Fruit fly (Drosophila melanogaster) whole organism, embryonic: ENCODE data around the gene Eip75B.

ENCODE experiments used
- Bdp1 ChIP-seq: fragments of 200-800 bp; sonication (Bioruptor generic); optimal IDR thresholded peaks from 3 replicates; lab custom pipeline; 2016; ENCODE audit warnings: missing biosample characterization, missing genetic modification characterization
- CG10321 ChIP-seq: fragments of 200-800 bp; sonication (Bioruptor generic); IDR thresholded peaks from 2 replicates; pipeline ENCODE4 v1.3.6; 2022; ENCODE audit warnings: missing biosample characterization, missing genetic modification characterization
- CG10462 ChIP-seq: fragments of 200-800 bp; sonication (Bioruptor generic); optimal IDR thresholded peaks from 2 replicates; lab custom pipeline; 2016; ENCODE audit warnings: missing biosample characterization, missing genetic modification characterization
- CG11504 ChIP-seq: fragments of 200-800 bp; sonication (Bioruptor generic); optimal IDR thresholded peaks from 3 replicates; lab custom pipeline; 2019; ENCODE audit warnings: missing biosample characterization, mild to moderate bottlenecking, missing genetic modification characterization, moderate library complexity
- CG11695 ChIP-seq: fragments of 200-800 bp; sonication (Bioruptor generic); IDR thresholded peaks from 3 replicates; pipeline ENCODE4 v1.3.6; 2022; ENCODE audit warnings: missing biosample characterization, missing genetic modification characterization
- CG12236 ChIP-seq: fragments of 200-800 bp; sonication (Bioruptor generic); optimal IDR thresholded peaks from 2 replicates; lab custom pipeline; 2016; ENCODE audit warnings: missing biosample characterization, missing genetic modification characterization
- CG1529 ChIP-seq: fragments of 200-800 bp; sonication (Bioruptor generic); optimal IDR thresholded peaks from 3 replicates; lab custom pipeline; 2018; ENCODE audit warnings: missing biosample characterization, missing genetic modification characterization
- CG15601 ChIP-seq: fragments of 200-800 bp; sonication (Bioruptor generic); optimal IDR thresholded peaks from 3 replicates; lab custom pipeline; 2019; ENCODE audit warnings: missing biosample characterization, mild to moderate bottlenecking, missing genetic modification characterization, moderate library complexity
- CG1603 ChIP-seq: fragments of 200-800 bp; sonication (Bioruptor generic); optimal IDR thresholded peaks from 2 replicates; lab custom pipeline; 2019; ENCODE audit warnings: missing biosample characterization, mild to moderate bottlenecking, missing genetic modification characterization, moderate library complexity
- CG17328 ChIP-seq: fragments of 200-800 bp; sonication (Bioruptor generic); IDR thresholded peaks from 2 replicates; pipeline ENCODE4 v1.3.6; 2022; ENCODE audit warnings: missing biosample characterization, missing genetic modification characterization
- CG2678 ChIP-seq: fragments of 200-800 bp; sonication (Bioruptor generic); optimal IDR thresholded peaks from 3 replicates; lab custom pipeline; 2019; ENCODE audit warnings: missing biosample characterization, mild to moderate bottlenecking, missing genetic modification characterization, moderate library complexity
- CG3407 ChIP-seq: fragments of 200-800 bp; sonication (Bioruptor generic); optimal IDR thresholded peaks from 2 replicates; lab custom pipeline; 2018; ENCODE audit warnings: missing biosample characterization, mild to moderate bottlenecking, missing genetic modification characterization
- CG42726 ChIP-seq: fragments of 200-800 bp; sonication (Bioruptor generic); IDR thresholded peaks from 2 replicates; pipeline ENCODE4 v1.3.6; 2022; ENCODE audit warnings: missing biosample characterization, missing genetic modification characterization; ENCODE audit not compliant: partially characterized antibody
- CG6654 ChIP-seq: fragments of 200-800 bp; sonication (Bioruptor generic); optimal IDR thresholded peaks from 2 replicates; lab custom pipeline; 2017; ENCODE audit warnings: missing biosample characterization, mild to moderate bottlenecking, missing genetic modification characterization
- CG6791 ChIP-seq: fragments of 200-800 bp; sonication (Bioruptor generic); IDR thresholded peaks from 3 replicates; pipeline ENCODE4 v1.3.6; 2022; ENCODE audit warnings: missing biosample characterization, missing genetic modification characterization; ENCODE audit not compliant: partially characterized antibody
- CG8388 ChIP-seq: fragments of 200-800 bp; sonication (Bioruptor generic); optimal IDR thresholded peaks from 2 replicates; lab custom pipeline; 2019; ENCODE audit warnings: missing biosample characterization, mild to moderate bottlenecking, missing genetic modification characterization, moderate library complexity
- D19A ChIP-seq: fragments of 200-800 bp; optimal IDR thresholded peaks from 3 replicates; lab custom pipeline; 2019; ENCODE audit warnings: missing biosample characterization, mild to moderate bottlenecking, missing genetic modification characterization, moderate library complexity
- Dad ChIP-seq: fragments of 200-800 bp; sonication (Bioruptor generic); optimal IDR thresholded peaks from 3 replicates; lab custom pipeline; 2016; ENCODE audit warnings: missing biosample characterization, missing genetic modification characterization
- Hr3 ChIP-seq: fragments of 200-800 bp; sonication (Bioruptor generic); optimal IDR thresholded peaks from 3 replicates; lab custom pipeline; 2016; ENCODE audit warnings: missing biosample characterization, missing genetic modification characterization
- Hr51 ChIP-seq, 2 experiments: fragments of 200-800 bp; sonication (Bioruptor generic); optimal IDR thresholded peaks; 2 replicates in 1 of 2; 3 replicates in 1 of 2; lab custom pipeline; 2016 to 2018; ENCODE audit warnings: missing biosample characterization in 2 of 2, missing genetic modification characterization in 2 of 2, mild to moderate bottlenecking in 1 of 2, moderate library complexity in 1 of 2
- Lhr ChIP-seq: fragments of 200-800 bp; sonication (Bioruptor generic); optimal IDR thresholded peaks from 3 replicates; lab custom pipeline; 2017; ENCODE audit warnings: mild to moderate bottlenecking, missing biosample characterization, missing genetic modification reagents, missing genetic modification characterization
- NK7.1 ChIP-seq: fragments of 200-800 bp; sonication (Bioruptor generic); optimal IDR thresholded peaks from 3 replicates; lab custom pipeline; 2016; ENCODE audit warnings: missing biosample characterization, missing genetic modification characterization
- Rfx ChIP-seq: fragments of 200-800 bp; sonication (Bioruptor generic); IDR thresholded peaks from 2 replicates; pipeline ENCODE4 v1.3.6; 2022; ENCODE audit warnings: missing biosample characterization, missing genetic modification characterization
- Trl ChIP-seq, 3 experiments: fragments of >200 bp in 2 of 3; fragments of 200-800 bp in 1 of 3; sonication (Bioruptor generic) in 1 of 3; optimal IDR thresholded peaks; 2 replicates in 1 of 3; 3 replicates in 2 of 3; lab custom pipeline; 2016 to 2017; ENCODE audit warnings: missing biosample characterization in 1 of 3, missing genetic modification characterization in 1 of 3
- al ChIP-seq: fragments of 200-800 bp; sonication (Bioruptor generic); IDR thresholded peaks from 2 replicates; pipeline ENCODE4 v1.3.6; 2022; ENCODE audit warnings: missing biosample characterization, missing genetic modification characterization
- ara ChIP-seq: fragments of 200-800 bp; sonication (Bioruptor generic); IDR thresholded peaks from 2 replicates; pipeline ENCODE4 v1.3.6; 2022; ENCODE audit warnings: missing biosample characterization, missing genetic modification characterization
- bab2 ChIP-seq: fragments of 200-800 bp; sonication (Bioruptor generic); optimal IDR thresholded peaks from 2 replicates; lab custom pipeline; 2016; ENCODE audit warnings: missing biosample characterization, missing genetic modification characterization
- dmrt11E ChIP-seq: fragments of 200-800 bp; sonication (Bioruptor generic); optimal IDR thresholded peaks from 3 replicates; lab custom pipeline; 2018; ENCODE audit warnings: missing biosample characterization, mild to moderate bottlenecking, missing genetic modification characterization, moderate library complexity
- dysf ChIP-seq: fragments of 200-800 bp; sonication (Bioruptor generic); IDR thresholded peaks from 3 replicates; pipeline ENCODE4 v1.3.6; 2022; ENCODE audit warnings: missing biosample characterization, missing genetic modification characterization
- gce ChIP-seq: fragments of 200-800 bp; sonication (Bioruptor generic); IDR thresholded peaks from 3 replicates; pipeline ENCODE4 v1.3.6; 2022; ENCODE audit warnings: missing biosample characterization, missing genetic modification characterization
- gro ChIP-seq: fragments of 200-800 bp; sonication (Bioruptor generic); optimal IDR thresholded peaks from 2 replicates; lab custom pipeline; 2016; ENCODE audit warnings: missing biosample characterization, missing genetic modification characterization
- gsb ChIP-seq: fragments of 200-800 bp; sonication (Bioruptor generic); IDR thresholded peaks from 2 replicates; pipeline ENCODE4 v1.3.6; 2022; ENCODE audit warnings: missing biosample characterization, missing genetic modification characterization
- gsb-n ChIP-seq: fragments of 200-800 bp; sonication (Bioruptor generic); optimal IDR thresholded peaks from 3 replicates; lab custom pipeline; 2018; ENCODE audit warnings: missing biosample characterization, mild to moderate bottlenecking, missing genetic modification characterization
- h ChIP-seq: fragments of >200 bp; optimal IDR thresholded peaks from 2 replicates; lab custom pipeline; 2017
- klu ChIP-seq: fragments of 200-800 bp; sonication (Bioruptor generic); IDR thresholded peaks from 2 replicates; pipeline ENCODE4 v1.3.6; 2022; ENCODE audit warnings: missing biosample characterization, missing genetic modification characterization
- lmd ChIP-seq: fragments of 200-800 bp; sonication (Bioruptor generic); IDR thresholded peaks from 2 replicates; pipeline ENCODE4 v1.3.6; 2022; ENCODE audit warnings: missing biosample characterization, missing genetic modification characterization
- maf-S ChIP-seq: fragments of 200-800 bp; sonication (Bioruptor generic); optimal IDR thresholded peaks from 2 replicates; lab custom pipeline; 2016; ENCODE audit warnings: missing biosample characterization, missing genetic modification characterization
- onecut ChIP-seq: fragments of 200-800 bp; sonication (Bioruptor generic); IDR thresholded peaks from 2 replicates; pipeline ENCODE4 v1.3.6; 2022; ENCODE audit warnings: missing biosample characterization, missing genetic modification characterization
- otp ChIP-seq: fragments of 200-800 bp; sonication (Bioruptor generic); IDR thresholded peaks from 3 replicates; pipeline ENCODE4, ENCODE4 v1.3.6; 2022; ENCODE audit warnings: missing biosample characterization, missing genetic modification characterization
- pho ChIP-seq: fragments of 200-800 bp; sonication (Bioruptor generic); optimal IDR thresholded peaks from 2 replicates; lab custom pipeline; 2016; ENCODE audit warnings: missing biosample characterization, missing genetic modification characterization
- pnt ChIP-seq: fragments of 200-800 bp; sonication (Bioruptor generic); optimal IDR thresholded peaks from 3 replicates; lab custom pipeline; 2016; ENCODE audit warnings: missing biosample characterization, missing genetic modification characterization
- ranshi ChIP-seq: fragments of 200-800 bp; sonication (Bioruptor generic); IDR thresholded peaks from 2 replicates; pipeline ENCODE4 v1.3.6; 2022; ENCODE audit warnings: missing biosample characterization, missing genetic modification characterization
- scrt ChIP-seq: fragments of 200-800 bp; sonication (Bioruptor generic); optimal IDR thresholded peaks from 2 replicates; lab custom pipeline; 2018; ENCODE audit warnings: missing biosample characterization, mild to moderate bottlenecking, missing genetic modification characterization, moderate library complexity
- sens-2 ChIP-seq: fragments of 200-800 bp; sonication (Bioruptor generic); IDR thresholded peaks from 2 replicates; pipeline ENCODE4 v1.3.6; 2022; ENCODE audit warnings: missing biosample characterization, missing genetic modification characterization
- tap ChIP-seq: fragments of 200-800 bp; optimal IDR thresholded peaks from 3 replicates; lab custom pipeline; 2019; ENCODE audit warnings: missing biosample characterization, mild to moderate bottlenecking, missing genetic modification characterization, moderate library complexity
- tin ChIP-seq: fragments of 200-800 bp; sonication (Bioruptor generic); optimal IDR thresholded peaks from 3 replicates; lab custom pipeline; 2016; ENCODE audit warnings: missing biosample characterization, missing genetic modification characterization
- tio ChIP-seq: fragments of 200-800 bp; sonication (Bioruptor generic); optimal IDR thresholded peaks from 2 replicates; lab custom pipeline; 2017; ENCODE audit warnings: missing biosample characterization, missing genetic modification characterization, inconsistent platforms
- tx ChIP-seq: fragments of 200-800 bp; sonication (Bioruptor generic); optimal IDR thresholded peaks from 2 replicates; lab custom pipeline; 2016; ENCODE audit warnings: missing biosample characterization, missing genetic modification characterization
- vnd ChIP-seq: fragments of 200-800 bp; sonication (Bioruptor generic); IDR thresholded peaks from 3 replicates; pipeline ENCODE4 v1.3.6; 2022; ENCODE audit warnings: missing biosample characterization, missing genetic modification characterization; ENCODE audit not compliant: partially characterized antibody
- zfh1 ChIP-seq: fragments of 200-800 bp; sonication (Bioruptor generic); IDR thresholded peaks from 3 replicates; pipeline ENCODE4 v1.3.6; 2022; ENCODE audit warnings: missing biosample characterization, missing genetic modification characterization
- zfh2 ChIP-seq: fragments of 200-800 bp; sonication (Bioruptor generic); optimal IDR thresholded peaks from 2 replicates; lab custom pipeline; 2016; ENCODE audit warnings: missing biosample characterization, missing genetic modification characterization

Eip75B gene

dm6 chr3L:17907609-17908160, 156.8 kb downstream of the Eip75B start, which contains the start of the genes Prestin and Wdr92 (continued):
- peak; percentile 56 for TF ChIP-seq scrt
- no peak for TF ChIP-seq CG12236 (GFP tag; lab: Kevin White, UChicago)
- no peak for TF ChIP-seq Dad (GFP tag; lab: Kevin White, UChicago)
- TF ChIP-seq al (GFP tag; lab: Robert Waterston, UW), result no peak
- TF ChIP-seq CG6791 (GFP tag; lab: Robert Waterston, UW), result peak; percentile 73; the same call in 2 of the 3 replicates
- TF ChIP-seq dysf (GFP tag; lab: Robert Waterston, UW), result no peak; the same call in 2 of the 3 replicates
- no peak for TF ChIP-seq CG10462
- TF ChIP-seq CG11695 (GFP tag; lab: Robert Waterston, UW), result no peak; the same call in 2 of the 3 replicates
- TF ChIP-seq klu (GFP tag; lab: Robert Waterston, UW), result no peak
- no peak for TF ChIP-seq CG10321 (GFP tag; lab: Robert Waterston, UW)
- TF ChIP-seq CG15601 (tag; lab: Kevin White, UChicago), result peak; percentile 51
- no peak for TF ChIP-seq pho
- TF ChIP-seq sens-2 (GFP tag; lab: Robert Waterston, UW), result no peak
- no peak for TF ChIP-seq otp (GFP tag; lab: Robert Waterston, UW)
- TF ChIP-seq h, result no peak
- TF ChIP-seq zfh1 (GFP tag; lab: Robert Waterston, UW), result no peak
- peak; percentile 38 for TF ChIP-seq gsb-n (tag; lab: Kevin White, UChicago)
- no peak for TF ChIP-seq maf-S (GFP tag; lab: Kevin White, UChicago)
- peak; percentile 32 for TF ChIP-seq Hr3
- TF ChIP-seq tio (GFP tag; lab: Kevin White, UChicago), result no peak
- TF ChIP-seq Lhr (GFP tag; lab: Kevin White, UChicago), result peak; percentile 44
- no peak for TF ChIP-seq dmrt11E
- no peak for TF ChIP-seq CG3407
- TF ChIP-seq bab2 (GFP tag; lab: Kevin White, UChicago), result no peak
- no peak for TF ChIP-seq gsb (GFP tag; lab: Robert Waterston, UW)
- peak; percentile 69 for TF ChIP-seq gro (GFP tag; lab: Kevin White, UChicago)
- TF ChIP-seq pnt, result no peak
- no peak for TF ChIP-seq CG6654 (GFP tag; lab: Kevin White, UChicago)
- TF ChIP-seq zfh2 (GFP tag; lab: Kevin White, UChicago), result no peak
- TF ChIP-seq Bdp1, result no peak
- peak; percentile 13 for TF ChIP-seq D19A (tag; lab: Kevin White, UChicago)
- TF ChIP-seq tx, result no peak
- TF ChIP-seq vnd (GFP tag; lab: Robert Waterston, UW), result peak; percentile 75
- peak; percentile 17 for TF ChIP-seq CG11504 (tag; lab: Kevin White, UChicago)
- peak; percentile 36 for TF ChIP-seq CG2678 (tag; lab: Kevin White, UChicago)
- no peak for TF ChIP-seq tap
- TF ChIP-seq gce (GFP tag; lab: Robert Waterston, UW), result no peak; the same call in 2 of the 3 replicates
- TF ChIP-seq CG1603 (tag; lab: Kevin White, UChicago), result no peak
- no peak for TF ChIP-seq CG42726 (GFP tag; lab: Robert Waterston, UW)
- TF ChIP-seq tin (GFP tag; lab: Kevin White, UChicago), result no peak
- TF ChIP-seq ranshi (GFP tag; lab: Robert Waterston, UW), result no peak; the same call in 1 of the 2 replicates
- no peak for TF ChIP-seq CG1529
- no peak for TF ChIP-seq Hr51 (GFP tag; optimal IDR thresholded peaks at IDR 0.05; lab: Kevin White, UChicago)
- TF ChIP-seq CG17328 (GFP tag; lab: Robert Waterston, UW), result no peak
- TF ChIP-seq CG8388, result no peak
- TF ChIP-seq lmd (GFP tag; lab: Robert Waterston, UW), result no peak
- TF ChIP-seq NK7.1 (GFP tag; lab: Kevin White, UChicago), result no peak
- TF ChIP-seq Rfx, result peak; percentile 47; the same call in 1 of the 2 replicates
- TF ChIP-seq onecut (GFP tag; lab: Robert Waterston, UW), result no peak
- no peak for TF ChIP-seq Trl (optimal IDR thresholded peaks at IDR 0.05; lab: Kevin White, UChicago)
- TF ChIP-seq Trl (GFP tag; optimal IDR thresholded peaks at IDR 0.05; lab: Kevin White, UChicago), result no peak
- no peak for TF ChIP-seq ara (GFP tag; lab: Robert Waterston, UW)
